Worm (Caenorhabditis elegans) whole organism, L4/young adult: ENCODE data around the gene vps-32.1.

Source experiments
- W03F9.2 ChIP-seq: fragments of 150-350 bp; optimal IDR thresholded peaks from 2 replicates; lab custom pipeline; 2014; ENCODE audit warnings: missing biosample characterization, missing genetic modification characterization
- dao-5 ChIP-seq: sonication (generic microtip); optimal IDR thresholded peaks from 2 replicates; lab custom pipeline; 2016; ENCODE audit warnings: missing genotype, missing genetic modification characterization, moderate library complexity, missing compliant biosample characterization
- him-1 ChIP-seq: sonication (generic microtip); optimal IDR thresholded peaks from 2 replicates; lab custom pipeline; 2016; ENCODE audit warnings: missing genotype, missing genetic modification reagents, missing genetic modification characterization, missing compliant biosample characterization

DNA sequence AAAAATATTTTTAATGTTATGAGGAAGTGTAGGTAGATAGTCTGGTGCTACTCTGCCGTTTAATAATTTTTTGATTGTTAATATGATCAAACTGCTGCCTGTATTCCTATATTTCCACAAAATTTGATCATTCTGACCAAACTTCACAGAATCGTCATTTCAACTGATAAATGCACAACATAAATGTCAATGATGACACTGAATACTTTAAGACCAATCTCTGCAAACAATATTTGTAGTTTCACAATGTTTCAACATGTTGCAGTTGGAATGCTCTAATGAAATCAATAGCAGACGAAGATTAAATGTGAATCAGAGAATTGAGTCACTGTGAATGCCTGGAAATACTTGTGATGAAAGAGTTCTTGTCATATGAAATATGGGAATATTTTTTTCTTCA is 40.3 kb downstream of the vps-32.1 start:
- TF ChIP-seq him-1 (tag; lab: Kevin White, UChicago) = no peak
- TF ChIP-seq W03F9.2 = no peak
- no peak for TF ChIP-seq dao-5 (tag; lab: Kevin White, UChicago)
